Fruit fly (Drosophila melanogaster) whole organism, embryonic: ENCODE measurements around the gene CG7714.
A peak's percentile ranks its signal among the peaks of the same experiment; 100 is the strongest.

Experiments used
- Aef1 ChIP-seq: fragments of 200-800 bp; sonication (Bioruptor generic); IDR thresholded peaks from 3 replicates; pipeline ENCODE4 v1.3.6; 2022; ENCODE audit warnings: missing biosample characterization, missing genetic modification characterization
- CG10366 ChIP-seq: fragments of 200-800 bp; sonication (Bioruptor generic); IDR thresholded peaks from 2 replicates; pipeline ENCODE4 v1.3.6; 2022; ENCODE audit warnings: missing biosample characterization, missing genetic modification characterization
- CG11085 ChIP-seq: fragments of 200-800 bp; sonication (Bioruptor generic); IDR thresholded peaks from 2 replicates; pipeline ENCODE4 v1.3.6; 2022; ENCODE audit warnings: missing biosample characterization, missing genetic modification characterization
- CG11398 ChIP-seq: fragments of 200-800 bp; sonication (Bioruptor generic); optimal IDR thresholded peaks from 2 replicates; lab custom pipeline; 2016; ENCODE audit warnings: missing biosample characterization, missing genetic modification characterization
- CG11456 ChIP-seq: fragments of 200-800 bp; sonication (Bioruptor generic); IDR thresholded peaks from 3 replicates; pipeline ENCODE4 v1.3.6; 2022; ENCODE audit warnings: missing biosample characterization, missing genetic modification characterization
- CG11560 ChIP-seq: fragments of 200-800 bp; sonication (Bioruptor generic); IDR thresholded peaks from 3 replicates; pipeline ENCODE4 v1.3.6; 2022; ENCODE audit warnings: missing biosample characterization, missing genetic modification characterization
- CG12769 ChIP-seq: fragments of 200-800 bp; sonication (Bioruptor generic); optimal IDR thresholded peaks from 2 replicates; lab custom pipeline; 2019; ENCODE audit warnings: missing biosample characterization, mild to moderate bottlenecking, missing genetic modification characterization, moderate library complexity
- CG15269 ChIP-seq: fragments of 200-800 bp; sonication (Bioruptor generic); optimal IDR thresholded peaks from 2 replicates; lab custom pipeline; 2018; ENCODE audit warnings: missing biosample characterization, mild to moderate bottlenecking, missing genetic modification characterization, moderate library complexity
- CG18476 ChIP-seq: fragments of 200-800 bp; sonication (Bioruptor generic); optimal IDR thresholded peaks from 2 replicates; lab custom pipeline; 2016; ENCODE audit warnings: missing biosample characterization, mild to moderate bottlenecking, missing genetic modification characterization
- CG18764 ChIP-seq: fragments of 200-800 bp; sonication (Bioruptor generic); optimal IDR thresholded peaks from 3 replicates; lab custom pipeline; 2016; ENCODE audit warnings: missing biosample characterization, missing genetic modification characterization
- CG2116 ChIP-seq: fragments of 200-800 bp; sonication (Bioruptor generic); optimal IDR thresholded peaks from 3 replicates; lab custom pipeline; 2018; ENCODE audit warnings: missing biosample characterization, mild to moderate bottlenecking, missing genetic modification characterization
- CG3163 ChIP-seq: fragments of 200-800 bp; sonication (Bioruptor generic); optimal IDR thresholded peaks from 3 replicates; lab custom pipeline; 2016; ENCODE audit warnings: missing biosample characterization, missing genetic modification characterization
- CG32767 ChIP-seq: fragments of 200-800 bp; sonication (Bioruptor generic); IDR thresholded peaks from 2 replicates; pipeline ENCODE4 v1.3.6; 2022; ENCODE audit warnings: missing biosample characterization, missing genetic modification characterization
- CG4282 ChIP-seq: fragments of 200-800 bp; sonication (Bioruptor generic); optimal IDR thresholded peaks from 2 replicates; lab custom pipeline; 2016; ENCODE audit warnings: missing biosample characterization, missing genetic modification characterization
- CG4854 ChIP-seq: fragments of 200-800 bp; sonication (Bioruptor generic); optimal IDR thresholded peaks from 2 replicates; lab custom pipeline; 2016; ENCODE audit warnings: missing biosample characterization, missing genetic modification characterization, inconsistent platforms
- CG6175 ChIP-seq: fragments of 200-800 bp; sonication (Bioruptor generic); IDR thresholded peaks from 3 replicates; pipeline ENCODE4 v1.3.6; 2022; ENCODE audit warnings: missing biosample characterization, missing genetic modification characterization
- CG6813 ChIP-seq: fragments of 200-800 bp; sonication (Bioruptor generic); optimal IDR thresholded peaks from 2 replicates; lab custom pipeline; 2017; ENCODE audit warnings: missing biosample characterization, missing genetic modification characterization, mild to moderate bottlenecking, moderate library complexity, missing genetic modification reagents
- CG8359 ChIP-seq: fragments of 200-800 bp; sonication (Bioruptor generic); optimal IDR thresholded peaks from 2 replicates; lab custom pipeline; 2017; ENCODE audit warnings: missing biosample characterization, mild to moderate bottlenecking, missing genetic modification characterization, borderline replicate concordance
- Deaf1 ChIP-seq: fragments of 200-800 bp; optimal IDR thresholded peaks from 3 replicates; lab custom pipeline; 2019; ENCODE audit warnings: missing biosample characterization, mild to moderate bottlenecking, missing genetic modification characterization, moderate library complexity
- H2.0 ChIP-seq: fragments of 200-800 bp; sonication (Bioruptor generic); IDR thresholded peaks from 2 replicates; pipeline ENCODE4 v1.3.6; 2022; ENCODE audit warnings: missing biosample characterization, missing genetic modification characterization
- HLH3B ChIP-seq: fragments of 200-800 bp; sonication (Bioruptor generic); IDR thresholded peaks from 2 replicates; pipeline ENCODE4 v1.3.6; 2022; ENCODE audit warnings: missing biosample characterization, missing genetic modification characterization
- Lim3 ChIP-seq: fragments of 200-800 bp; sonication (Bioruptor generic); IDR thresholded peaks from 2 replicates; pipeline ENCODE4 v1.3.6; 2022; ENCODE audit warnings: missing biosample characterization, missing genetic modification characterization
- Rx ChIP-seq: fragments of 200-800 bp; sonication (Bioruptor generic); IDR thresholded peaks from 2 replicates; pipeline ENCODE4 v1.3.6; 2022; ENCODE audit warnings: missing biosample characterization, missing genetic modification characterization
- Ssrp ChIP-seq: fragments of 200-800 bp; sonication (Bioruptor generic); optimal IDR thresholded peaks from 2 replicates; lab custom pipeline; 2018; ENCODE audit warnings: missing biosample characterization, mild to moderate bottlenecking, missing genetic modification characterization, moderate library complexity
- Tbp ChIP-seq: fragments of >200 bp; optimal IDR thresholded peaks from 2 replicates; lab custom pipeline; 2018; ENCODE audit warnings: missing biosample characterization, missing genetic modification characterization
- ab ChIP-seq: fragments of 200-800 bp; sonication (Bioruptor generic); optimal IDR thresholded peaks from 2 replicates; lab custom pipeline; 2016; ENCODE audit warnings: missing biosample characterization, missing genetic modification characterization
- az2 ChIP-seq: fragments of 200-800 bp; sonication (Bioruptor generic); optimal IDR thresholded peaks from 3 replicates; lab custom pipeline; 2016; ENCODE audit warnings: missing biosample characterization, missing genetic modification characterization
- bab2 ChIP-seq: fragments of 200-800 bp; sonication (Bioruptor generic); optimal IDR thresholded peaks from 2 replicates; lab custom pipeline; 2016; ENCODE audit warnings: missing biosample characterization, missing genetic modification characterization
- cad ChIP-seq: fragments of >200 bp; optimal IDR thresholded peaks from 2 replicates; lab custom pipeline; 2017; ENCODE audit warnings: missing biosample characterization, missing genetic modification characterization
- cas ChIP-seq: fragments of 200-800 bp; sonication (Bioruptor generic); IDR thresholded peaks from 2 replicates; pipeline ENCODE4 v1.3.6; 2022; ENCODE audit warnings: missing biosample characterization, missing genetic modification characterization
- chif ChIP-seq, 2 experiments: fragments of 200-800 bp; sonication (Bioruptor generic); optimal IDR thresholded peaks; 3 replicates each; lab custom pipeline; 2016; ENCODE audit warnings: missing biosample characterization in 2 of 2, missing genetic modification characterization in 2 of 2
- da ChIP-seq: fragments of 200-800 bp; sonication (Bioruptor generic); optimal IDR thresholded peaks from 2 replicates; lab custom pipeline; 2016; ENCODE audit warnings: missing biosample characterization, missing genetic modification characterization
- dysf ChIP-seq: fragments of 200-800 bp; sonication (Bioruptor generic); IDR thresholded peaks from 3 replicates; pipeline ENCODE4 v1.3.6; 2022; ENCODE audit warnings: missing biosample characterization, missing genetic modification characterization
- fd3F ChIP-seq: fragments of 200-800 bp; sonication (Bioruptor generic); optimal IDR thresholded peaks from 2 replicates; lab custom pipeline; 2018; ENCODE audit warnings: missing biosample characterization, mild to moderate bottlenecking, missing genetic modification characterization, moderate library complexity
- gce ChIP-seq: fragments of 200-800 bp; sonication (Bioruptor generic); IDR thresholded peaks from 3 replicates; pipeline ENCODE4 v1.3.6; 2022; ENCODE audit warnings: missing biosample characterization, missing genetic modification characterization
- ham ChIP-seq: fragments of 200-800 bp; sonication (Bioruptor generic); IDR thresholded peaks from 2 replicates; pipeline ENCODE4 v1.3.6; 2022; ENCODE audit warnings: missing biosample characterization, missing genetic modification characterization
- jing ChIP-seq: fragments of 200-800 bp; sonication (Bioruptor generic); optimal IDR thresholded peaks from 2 replicates; lab custom pipeline; 2018; ENCODE audit warnings: missing biosample characterization, mild to moderate bottlenecking, missing genetic modification characterization
- kah ChIP-seq: fragments of 200-800 bp; sonication (Bioruptor generic); optimal IDR thresholded peaks from 2 replicates; lab custom pipeline; 2018; ENCODE audit warnings: missing biosample characterization, mild to moderate bottlenecking, missing genetic modification characterization
- lbe ChIP-seq: fragments of 200-800 bp; sonication (Bioruptor generic); optimal IDR thresholded peaks from 2 replicates; lab custom pipeline; 2016; ENCODE audit warnings: missing biosample characterization, mild to moderate bottlenecking, missing genetic modification characterization
- lmd ChIP-seq: fragments of 200-800 bp; sonication (Bioruptor generic); IDR thresholded peaks from 2 replicates; pipeline ENCODE4 v1.3.6; 2022; ENCODE audit warnings: missing biosample characterization, missing genetic modification characterization
- odd ChIP-seq: fragments of 200-800 bp; sonication (Bioruptor generic); optimal IDR thresholded peaks from 2 replicates; lab custom pipeline; 2017; ENCODE audit warnings: missing biosample characterization, mild to moderate bottlenecking, missing genetic modification characterization
- phol ChIP-seq: fragments of 200-800 bp; sonication (Bioruptor generic); optimal IDR thresholded peaks from 3 replicates; lab custom pipeline; 2018; ENCODE audit warnings: missing biosample characterization, mild to moderate bottlenecking, missing genetic modification characterization, moderate library complexity
- prd ChIP-seq, 3 experiments: fragments of >200 bp in 2 of 3; fragments of 200-800 bp in 1 of 3; sonication (Bioruptor generic) in 1 of 3; optimal IDR thresholded peaks in 2 of 3; IDR thresholded peaks in 1 of 3; 2 replicates in 2 of 3; 3 replicates in 1 of 3; pipeline versions ENCODE4 v1.3.6 to Lab custom; 2017 to 2022; ENCODE audit warnings: missing biosample characterization in 1 of 3, missing genetic modification characterization in 1 of 3
- repo ChIP-seq: fragments of 200-800 bp; sonication (Bioruptor generic); optimal IDR thresholded peaks from 2 replicates; lab custom pipeline; 2016; ENCODE audit warnings: missing biosample characterization, missing genetic modification characterization
- sens ChIP-seq: fragments of 200-800 bp; sonication (Bioruptor generic); peaks from one replicate; lab custom pipeline; 2016; ENCODE audit warnings: missing biosample characterization, missing genetic modification characterization
- seq ChIP-seq: fragments of 200-800 bp; sonication (Bioruptor generic); IDR thresholded peaks from 2 replicates; pipeline ENCODE4 v1.3.6; 2022; ENCODE audit warnings: missing biosample characterization, missing genetic modification characterization
- sima ChIP-seq: fragments of 200-800 bp; sonication (Bioruptor generic); optimal IDR thresholded peaks from 2 replicates; lab custom pipeline; 2016; ENCODE audit warnings: missing biosample characterization, missing genetic modification characterization
- slbo ChIP-seq: fragments of 200-800 bp; sonication (Bioruptor generic); IDR thresholded peaks from 2 replicates; pipeline ENCODE4 v1.3.6; 2022; ENCODE audit warnings: missing biosample characterization, missing genetic modification characterization
- twi ChIP-seq: fragments of 200-800 bp; optimal IDR thresholded peaks from 2 replicates; lab custom pipeline; 2019; ENCODE audit warnings: missing biosample characterization, mild to moderate bottlenecking, missing genetic modification characterization, moderate library complexity
- yki ChIP-seq: fragments of >200 bp; optimal IDR thresholded peaks from 3 replicates; lab custom pipeline; 2018
- zen ChIP-seq: fragments of 200-800 bp; sonication (Bioruptor generic); optimal IDR thresholded peaks from 3 replicates; lab custom pipeline; 2018; ENCODE audit warnings: missing biosample characterization, mild to moderate bottlenecking, missing genetic modification characterization, moderate library complexity
- zfh1 ChIP-seq: fragments of 200-800 bp; sonication (Bioruptor generic); IDR thresholded peaks from 3 replicates; pipeline ENCODE4 v1.3.6; 2022; ENCODE audit warnings: missing biosample characterization, missing genetic modification characterization

CG7714 gene

DNA sequence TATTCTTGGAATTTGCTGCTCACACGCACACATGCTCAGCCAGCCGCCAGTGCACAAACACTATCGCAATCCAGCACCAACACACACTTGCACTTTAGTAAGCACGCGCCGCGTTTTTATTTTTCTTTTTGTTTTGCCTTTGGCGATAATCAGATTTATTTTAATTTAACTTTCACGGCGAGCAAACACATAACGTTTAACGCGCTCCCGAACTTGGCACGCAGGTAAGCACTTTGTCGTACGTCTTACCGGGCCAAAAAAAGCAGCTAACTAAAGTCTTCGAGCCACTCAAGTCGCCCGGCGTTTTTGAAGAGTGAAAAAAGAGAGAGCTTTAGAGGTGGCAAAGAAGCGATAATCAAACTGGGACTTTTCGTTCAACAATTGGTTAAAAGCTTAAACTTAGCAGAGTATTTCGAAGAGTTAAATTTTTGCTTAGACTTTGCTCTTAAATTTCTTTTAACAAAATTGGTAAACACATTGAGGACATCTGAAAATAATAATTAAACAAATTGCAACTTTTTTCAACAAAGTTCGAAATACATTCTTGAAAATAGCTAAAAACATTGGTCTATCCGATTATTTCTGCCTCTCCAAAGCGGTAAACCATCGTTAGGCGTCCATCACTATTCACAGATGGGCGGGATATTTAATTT is 17.2 kb upstream of the CG7714 start, which contains the start of gene Mekk1 (continued):
- TF ChIP-seq CG2116 (GFP tag; lab: Kevin White, UChicago): peak; percentile 75
- TF ChIP-seq lbe: no peak
- no peak for TF ChIP-seq Tbp (GFP tag; lab: Kevin White, UChicago)
- TF ChIP-seq CG15269 (tag; lab: Kevin White, UChicago): peak; percentile 53
- peak; percentile 40 for TF ChIP-seq bab2 (GFP tag; lab: Kevin White, UChicago)
- no peak for TF ChIP-seq CG4854 (GFP tag; lab: Kevin White, UChicago)
- no peak for TF ChIP-seq gce (GFP tag; lab: Robert Waterston, UW)
- TF ChIP-seq CG6813: no peak
- TF ChIP-seq repo (GFP tag; lab: Kevin White, UChicago): no peak
- TF ChIP-seq cas: no peak
- TF ChIP-seq CG11398: no peak
- TF ChIP-seq ab (GFP tag; lab: Kevin White, UChicago): no peak
- TF ChIP-seq yki: no peak
- TF ChIP-seq CG11456 (GFP tag; lab: Robert Waterston, UW): no peak
- TF ChIP-seq sima (GFP tag; lab: Kevin White, UChicago): no peak
- no peak for TF ChIP-seq CG18764
- TF ChIP-seq Aef1 (GFP tag; lab: Robert Waterston, UW): peak; percentile 31; the same call in 1 of the 3 replicates
- TF ChIP-seq CG6175: no peak
- TF ChIP-seq Lim3 (GFP tag; lab: Robert Waterston, UW): no peak
- no peak for TF ChIP-seq CG32767 (GFP tag; lab: Robert Waterston, UW)
- no peak for TF ChIP-seq CG12769 (tag; lab: Kevin White, UChicago)
- peak; percentile 35 for TF ChIP-seq CG18476 (GFP tag; lab: Kevin White, UChicago)
- no peak for TF ChIP-seq Rx (GFP tag; lab: Robert Waterston, UW)
- no peak for TF ChIP-seq cad (GFP tag; lab: Kevin White, UChicago)
- TF ChIP-seq az2 (GFP tag; lab: Kevin White, UChicago): peak; percentile 43
- TF ChIP-seq CG4282 (GFP tag; lab: Kevin White, UChicago): peak; percentile 8
- TF ChIP-seq prd (optimal IDR thresholded peaks at IDR 0.05; lab: Kevin White, UChicago): no peak
- TF ChIP-seq prd (GFP tag; IDR thresholded peaks at IDR 0.05; lab: Robert Waterston, UW): no peak
- no peak for TF ChIP-seq H2.0
- TF ChIP-seq fd3F: no peak
- no peak for TF ChIP-seq ham (GFP tag; lab: Robert Waterston, UW)
- peak; percentile 60; the same call in 1 of the 2 replicates for TF ChIP-seq slbo
- peak; percentile 68 for TF ChIP-seq CG3163 (GFP tag; lab: Kevin White, UChicago)
- TF ChIP-seq da: no peak
- no peak for TF ChIP-seq zen
- no peak for TF ChIP-seq CG11560 (tag; lab: Robert Waterston, UW)
- TF ChIP-seq sens: peak; percentile 86
- TF ChIP-seq CG10366 (GFP tag; lab: Robert Waterston, UW): no peak
- no peak for TF ChIP-seq CG8359 (GFP tag; lab: Kevin White, UChicago)
- no peak for TF ChIP-seq zfh1 (GFP tag; lab: Robert Waterston, UW)
- no peak for TF ChIP-seq Deaf1 (tag; lab: Kevin White, UChicago)
- no peak; the same call in 1 of the 2 replicates for TF ChIP-seq lmd (GFP tag; lab: Robert Waterston, UW)
- no peak for TF ChIP-seq CG11085 (GFP tag; lab: Robert Waterston, UW)
- no peak for TF ChIP-seq seq (GFP tag; lab: Robert Waterston, UW)
- TF ChIP-seq jing: no peak
- no peak for TF ChIP-seq HLH3B
- peak; percentile 45 for TF ChIP-seq phol
- TF ChIP-seq twi (tag; lab: Kevin White, UChicago): peak; percentile 12
- peak; percentile 38; the same call in 1 of the 3 replicates for TF ChIP-seq dysf (GFP tag; lab: Robert Waterston, UW)
- peak in 1 of 2 experiments; percentile 13 for TF ChIP-seq chif (GFP tag; optimal IDR thresholded peaks at IDR 0.05; lab: Kevin White, UChicago)
- no peak for TF ChIP-seq kah (GFP tag; lab: Kevin White, UChicago)
- TF ChIP-seq Ssrp (tag; lab: Kevin White, UChicago): no peak
- TF ChIP-seq odd (GFP tag; lab: Kevin White, UChicago): no peak
